Worm (Caenorhabditis elegans): ENCODE data around the gene Y48E1B.8.

ce11 chrII:13593659-13594221, 8.2 kb downstream of the Y48E1B.8 start, which contains the start of gene clec-146:
- no peak for TF ChIP-seq hlh-1 (tag; optimal IDR thresholded peaks at IDR 0.05)
- no peak for TF ChIP-seq ces-1 (GFP tag; optimal IDR thresholded peaks at IDR 0.05)
- TF ChIP-seq lin-13 (tag; optimal IDR thresholded peaks at IDR 0.05), result no peak
- TF ChIP-seq nhr-76 (tag; optimal IDR thresholded peaks at IDR 0.05), result no peak
- no peak for TF ChIP-seq sptf-1 (tag; optimal IDR thresholded peaks at IDR 0.05)
- TF ChIP-seq lsy-2 (tag; optimal IDR thresholded peaks at IDR 0.05), result no peak
- no peak for TF ChIP-seq unc-62 (GFP tag; optimal IDR thresholded peaks at IDR 0.05)
- no peak for TF ChIP-seq nhr-12 (tag; optimal IDR thresholded peaks at IDR 0.05)
- TF ChIP-seq bed-3 (GFP tag; optimal IDR thresholded peaks at IDR 0.05), result no peak
- TF ChIP-seq snpc-4 (tag; optimal IDR thresholded peaks at IDR 0.05), result no peak
- TF ChIP-seq ztf-11 (tag; optimal IDR thresholded peaks at IDR 0.05), result no peak
- TF ChIP-seq elt-3 (tag; optimal IDR thresholded peaks at IDR 0.05), result no peak
- no peak for TF ChIP-seq mab-5 (tag; optimal IDR thresholded peaks at IDR 0.05)
- no peak for TF ChIP-seq ceh-83 (GFP tag; optimal IDR thresholded peaks at IDR 0.05)

All from whole organism, mixed stage, embryonic.